Worm (Caenorhabditis elegans) whole organism, early embryonic: ENCODE measurements around the gene crh-2.

Experiments
- B0310.2 ChIP-seq: sonication (generic microtip); optimal IDR thresholded peaks from 2 replicates; lab custom pipeline; 2016; ENCODE audit warnings: mild to moderate bottlenecking, missing genetic modification characterization, missing compliant biosample characterization
- aly-1 ChIP-seq: sonication (generic microtip); optimal IDR thresholded peaks from 2 replicates; lab custom pipeline; 2016; ENCODE audit warnings: missing genetic modification characterization, missing compliant biosample characterization
- ama-1 ChIP-seq: fragments of 150-350 bp; optimal IDR thresholded peaks from 2 replicates; lab custom pipeline; 2014
- ceh-13 ChIP-seq: fragments of 200-800 bp; sonication (Bioruptor generic); optimal IDR thresholded peaks from 2 replicates; lab custom pipeline; 2018; ENCODE audit warnings: mild to moderate bottlenecking, missing genetic modification characterization, missing compliant biosample characterization
- ceh-36 ChIP-seq: sonication (generic microtip); optimal IDR thresholded peaks from 2 replicates; lab custom pipeline; 2016; ENCODE audit warnings: missing genetic modification characterization, inconsistent platforms, missing compliant biosample characterization
- ets-7 ChIP-seq: sonication (generic microtip); optimal IDR thresholded peaks from 2 replicates; lab custom pipeline; 2016; ENCODE audit warnings: missing genotype, missing genetic modification characterization, missing compliant biosample characterization
- flt-1 ChIP-seq: fragments of 200-800 bp; sonication (Bioruptor generic); IDR thresholded peaks from 2 replicates; pipeline ENCODE4 v1.3.6; 2022; ENCODE audit warnings: missing genetic modification characterization, missing compliant biosample characterization
- pes-1 ChIP-seq: fragments of 200-800 bp; sonication (Bioruptor generic); IDR thresholded peaks from 2 replicates; pipeline ENCODE4 v1.3.6; 2022; ENCODE audit warnings: missing genetic modification reagents, missing genetic modification characterization, missing compliant biosample characterization
- sea-1 ChIP-seq: fragments of 200-800 bp; sonication (Bioruptor generic); conservative IDR thresholded peaks from 2 replicates; pipeline ENCODE4 v1.3.6; 2022; ENCODE audit warnings: missing genetic modification characterization, missing compliant biosample characterization
- tbx-11 ChIP-seq: fragments of 200-800 bp; sonication (Bioruptor generic); IDR thresholded peaks from 2 replicates; pipeline ENCODE4 v1.3.6; 2022; ENCODE audit warnings: missing genetic modification characterization, missing compliant biosample characterization
- tra-4 ChIP-seq: sonication (generic microtip); optimal IDR thresholded peaks from 2 replicates; lab custom pipeline; 2017; ENCODE audit warnings: missing genetic modification characterization, missing compliant biosample characterization

DNA sequence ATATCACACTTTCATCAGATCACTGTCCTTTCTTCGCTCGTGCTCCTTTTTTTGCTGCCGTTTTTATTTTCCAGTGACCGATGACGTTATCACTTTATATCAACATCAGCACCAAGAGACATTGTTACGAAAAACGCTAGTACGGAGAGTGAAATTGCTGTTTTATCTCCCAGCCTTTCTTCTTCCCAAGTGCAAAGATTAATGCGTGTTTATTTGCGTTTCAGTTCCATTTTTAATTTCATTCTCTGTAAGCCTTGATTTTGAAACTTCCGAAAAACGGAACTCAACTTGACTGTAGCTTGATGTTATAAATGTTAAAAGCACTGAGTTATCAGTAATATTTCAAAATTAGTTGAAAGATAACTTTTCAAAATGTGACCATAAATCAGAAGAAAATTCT lies 499 bp downstream of the crh-2 start:
- TF ChIP-seq ama-1 (no peak), ets-7 (tag; lab: Kevin White, UChicago) (no peak), tbx-11 (GFP tag; lab: Robert Waterston, UW) (no peak), flt-1 (GFP tag; lab: Robert Waterston, UW) (no peak), B0310.2 (tag; lab: Kevin White, UChicago) (no peak), sea-1 (GFP tag; lab: Robert Waterston, UW) (no peak), ceh-36 (tag; lab: Kevin White, UChicago) (no peak), aly-1 (tag; lab: Kevin White, UChicago) (no peak), ceh-13 (GFP tag; lab: Kevin White, UChicago) (no peak), pes-1 (GFP tag; lab: Robert Waterston, UW) (no peak), tra-4 (no peak)
